Worm (Caenorhabditis elegans): ENCODE data around the gene W03F9.1.

DNA sequence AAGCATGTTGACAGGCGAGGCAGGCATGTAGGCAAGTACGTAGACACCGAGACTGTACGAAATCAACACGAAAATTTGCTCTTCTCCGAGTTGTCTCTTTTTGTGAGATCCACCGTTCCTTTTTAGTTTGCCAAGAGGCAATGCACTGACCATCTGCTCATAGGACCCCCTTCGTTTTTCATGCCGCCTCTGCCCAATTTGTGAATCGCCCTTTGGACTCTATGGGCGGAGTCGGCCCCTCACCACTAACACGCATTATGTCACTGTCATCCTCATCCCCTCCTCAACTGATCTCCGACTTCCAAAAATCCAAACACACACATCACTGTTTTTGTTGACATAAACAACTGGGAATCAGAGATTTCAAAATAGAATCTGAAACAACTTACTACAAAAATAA is 27.3 kb upstream of the W03F9.1 start:
- TF ChIP-seq ctbp-1 (GFP tag; IDR thresholded peaks at IDR 0.05): 0 out of 2 replicates have a peak, but pooled peaks have one; percentile 15
- TF ChIP-seq ama-1 (optimal IDR thresholded peaks at IDR 0.05): no peak
